Fruit fly (Drosophila melanogaster): ENCODE measurements around the gene Npc2d.

Gene Npc2d

DNA sequence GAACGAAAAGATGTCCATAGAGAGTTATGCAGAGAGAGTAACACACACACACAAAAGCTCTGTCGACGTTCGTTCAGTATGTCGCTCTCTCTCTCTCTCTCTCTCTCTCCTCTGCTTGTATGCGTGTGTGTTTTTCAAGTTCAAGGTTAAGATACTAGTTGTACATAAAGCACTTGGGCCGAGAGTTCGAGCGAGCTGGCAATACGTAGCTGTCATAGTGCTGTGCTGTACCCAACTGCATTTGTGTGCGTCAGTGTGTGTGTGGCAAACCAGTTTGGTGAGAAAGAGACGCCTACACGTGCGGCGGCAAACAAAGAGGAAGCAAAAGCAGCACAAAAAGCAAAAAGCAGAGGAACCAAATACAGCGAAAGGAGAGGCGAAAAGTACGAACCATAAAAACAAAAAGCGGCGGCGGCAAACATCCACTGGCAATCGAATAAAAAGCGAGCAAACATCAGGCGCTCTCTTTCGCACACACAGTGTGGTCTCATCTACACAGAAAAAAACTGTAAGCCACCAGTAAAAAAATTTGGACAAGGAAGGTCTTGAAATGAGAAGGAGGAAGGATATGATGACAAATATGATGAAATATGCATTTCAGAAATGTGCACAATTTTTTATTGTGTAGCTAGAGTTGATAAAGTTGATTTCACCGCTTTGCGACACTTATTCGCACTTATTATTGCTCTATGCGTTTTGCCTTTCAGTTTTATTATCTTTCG, 31.5 kb upstream of the Npc2d start (continued):
- peak; percentile 61; the same call in 1 of the 2 replicates for TF ChIP-seq CG5953 (GFP tag; IDR thresholded peaks at IDR 0.05)
- TF ChIP-seq nmo (GFP tag; optimal IDR thresholded peaks at IDR 0.05) = peak; percentile 35
- peak; percentile 64 for TF ChIP-seq CG11247 (GFP tag; IDR thresholded peaks at IDR 0.05)
- TF ChIP-seq CG6272 (GFP tag; IDR thresholded peaks at IDR 0.05) = 0 out of 2 replicates have a peak, but pooled peaks have one; percentile 33
- TF ChIP-seq CG33557 (GFP tag; optimal IDR thresholded peaks at IDR 0.05) = no peak
- no peak for TF ChIP-seq Dref (GFP tag; IDR thresholded peaks at IDR 0.05)
- no peak for TF ChIP-seq Doc2 (GFP tag; IDR thresholded peaks at IDR 0.05)
- TF ChIP-seq CG8388 (GFP tag; optimal IDR thresholded peaks at IDR 0.05) = peak; percentile 37
- TF ChIP-seq CG1792 (GFP tag; optimal IDR thresholded peaks at IDR 0.05) = peak; percentile 48
- TF ChIP-seq Asciz (GFP tag; optimal IDR thresholded peaks at IDR 0.05) = peak; percentile 51
- peak; percentile 28 for TF ChIP-seq CG3163 (GFP tag; optimal IDR thresholded peaks at IDR 0.05)
- 0 out of 2 replicates have a peak, but pooled peaks have one; percentile 38 for TF ChIP-seq dati (GFP tag; IDR thresholded peaks at IDR 0.05)
- TF ChIP-seq Adf1 (GFP tag; IDR thresholded peaks at IDR 0.05) = peak; percentile 82
- peak; percentile 68 for TF ChIP-seq sd (tag; optimal IDR thresholded peaks at IDR 0.05)
- TF ChIP-seq CG3065 (GFP tag; optimal IDR thresholded peaks at IDR 0.05) = no peak
- no peak for TF ChIP-seq CG9215 (GFP tag; IDR thresholded peaks at IDR 0.05)
- TF ChIP-seq CG2875 (GFP tag; optimal IDR thresholded peaks at IDR 0.05) = peak; percentile 40
- TF ChIP-seq Sox100B (GFP tag; optimal IDR thresholded peaks at IDR 0.05) = peak; percentile 20
- TF ChIP-seq CG16863 (GFP tag; optimal IDR thresholded peaks at IDR 0.05) = peak; percentile 55
- peak; percentile 15 for TF ChIP-seq NC2α (GFP tag; optimal IDR thresholded peaks at IDR 0.05)
- TF ChIP-seq Mrtf (GFP tag; IDR thresholded peaks at IDR 0.05) = no peak
- peak; percentile 32 for TF ChIP-seq CG3995 (GFP tag; optimal IDR thresholded peaks at IDR 0.05)
- TF ChIP-seq CG7839 (tag; optimal IDR thresholded peaks at IDR 0.05) = peak; percentile 69
- TF ChIP-seq gem (tag; optimal IDR thresholded peaks at IDR 0.05) = peak; percentile 75
- no peak for TF ChIP-seq B-H1 (GFP tag; IDR thresholded peaks at IDR 0.05)
- TF ChIP-seq Ptx1 (GFP tag; IDR thresholded peaks at IDR 0.05) = peak; percentile 75
- TF ChIP-seq lmd (GFP tag; IDR thresholded peaks at IDR 0.05) = peak; percentile 78
- TF ChIP-seq Poxn (GFP tag; IDR thresholded peaks at IDR 0.05) = no peak
- peak; percentile 21 for TF ChIP-seq btn (GFP tag; optimal IDR thresholded peaks at IDR 0.05)
- peak; percentile 80 for TF ChIP-seq CG1832 (GFP tag; optimal IDR thresholded peaks at IDR 0.05)
- peak; percentile 45 for TF ChIP-seq nau (GFP tag; optimal IDR thresholded peaks at IDR 0.05)
- no peak for TF ChIP-seq z (GFP tag; IDR thresholded peaks at IDR 0.05)
- peak; percentile 44 to 59 for TF ChIP-seq Hr51 (GFP tag; optimal IDR thresholded peaks at IDR 0.05)
- peak; percentile 7 for TF ChIP-seq CG14710 (tag; optimal IDR thresholded peaks at IDR 0.05)
- TF ChIP-seq wor (GFP tag; IDR thresholded peaks at IDR 0.05) = 0 out of 2 replicates have a peak, but pooled peaks have one; percentile 25
- TF ChIP-seq shn (GFP tag; optimal IDR thresholded peaks at IDR 0.05) = peak; percentile 31
- TF ChIP-seq CG17385 (GFP tag; optimal IDR thresholded peaks at IDR 0.05) = peak; percentile 52
- no peak for TF ChIP-seq sc (optimal IDR thresholded peaks at IDR 0.05)
- no peak for TF ChIP-seq sc (GFP tag; optimal IDR thresholded peaks at IDR 0.05)
- peak; percentile 78 for TF ChIP-seq al (GFP tag; IDR thresholded peaks at IDR 0.05)
- no peak for TF ChIP-seq CG14860 (GFP tag; IDR thresholded peaks at IDR 0.05; ENCODE audit: partially characterized antibody)
- TF ChIP-seq pb (GFP tag; optimal IDR thresholded peaks at IDR 0.05) = peak; percentile 41
- peak; percentile 49 for TF ChIP-seq Atf6 (GFP tag; IDR thresholded peaks at IDR 0.05)
- TF ChIP-seq CG14441 (GFP tag; IDR thresholded peaks at IDR 0.05) = peak; percentile 80
- TF ChIP-seq CG17361 (GFP tag; IDR thresholded peaks at IDR 0.05) = peak; percentile 45; the same call in 2 of the 3 replicates
- peak; percentile 79 for TF ChIP-seq lab (GFP tag; optimal IDR thresholded peaks at IDR 0.05)
- peak; percentile 60 for TF ChIP-seq klu (GFP tag; IDR thresholded peaks at IDR 0.05)
- peak; percentile 59 for TF ChIP-seq CG18619 (GFP tag; optimal IDR thresholded peaks at IDR 0.05)
- no peak for TF ChIP-seq CG7745 (tag; optimal IDR thresholded peaks at IDR 0.05)
- TF ChIP-seq Mad (GFP tag; optimal IDR thresholded peaks at IDR 0.05) = peak; percentile 56
